Worm (Caenorhabditis elegans): ENCODE data around the gene F43E12.1.

- TF ChIP-seq madf-2 (tag; optimal IDR thresholded peaks at IDR 0.05) (no peak), dve-1 (tag; optimal IDR thresholded peaks at IDR 0.05) (no peak), gmeb-2 (tag; optimal IDR thresholded peaks at IDR 0.05) (no peak), K09A11.1 (tag; optimal IDR thresholded peaks at IDR 0.05; ENCODE audit: insufficient read depth) (no peak), syd-9 (tag; optimal IDR thresholded peaks at IDR 0.05) (no peak), npax-4 (tag; optimal IDR thresholded peaks at IDR 0.05) (no peak)
These were observed 2.1 kb upstream of the F43E12.1 start for ce11 chrX:7175389-7175788.
